Fruit fly (Drosophila melanogaster) Kc167 (cell line): ENCODE results near the gene Sh.

Experiments
- Myc ChIP-seq: fragments of >200 bp; optimal IDR thresholded peaks from 2 replicates; lab custom pipeline; 2017; ENCODE audit warnings: missing external identifiers
- h ChIP-seq: fragments of >200 bp; optimal IDR thresholded peaks from 3 replicates; lab custom pipeline; 2018; ENCODE audit warnings: missing external identifiers
- psq ChIP-seq: fragments of >200 bp; optimal IDR thresholded peaks from 2 replicates; lab custom pipeline; 2017; ENCODE audit warnings: missing external identifiers
- ttk ChIP-seq: sonication (Bioruptor generic); optimal IDR thresholded peaks from 2 replicates; lab custom pipeline; 2017; ENCODE audit warnings: missing external identifiers

- no peak for TF ChIP-seq psq (lab: Kevin White, UChicago)
- TF ChIP-seq Myc (lab: Kevin White, UChicago): no peak
- TF ChIP-seq ttk (lab: Kevin White, UChicago): no peak
- no peak for TF ChIP-seq h (lab: Kevin White, UChicago)
Observed at dm6 chrX:17877974-17878373, 185.1 kb downstream of the Sh start.
